Worm (Caenorhabditis elegans): Measurements from ENCODE around the gene srz-29.

- no peak for TF ChIP-seq med-1 (GFP tag; optimal IDR thresholded peaks at IDR 0.05; ENCODE audit: insufficient read depth)
- TF ChIP-seq flt-1 (GFP tag; IDR thresholded peaks at IDR 0.05) = no peak
- no peak for TF ChIP-seq ztf-23 (GFP tag; IDR thresholded peaks at IDR 0.05)
- TF ChIP-seq ref-1 (GFP tag; conservative IDR thresholded peaks at IDR 0.05) = no peak
- no peak for TF ChIP-seq klf-2 (GFP tag; conservative IDR thresholded peaks at IDR 0.05)
- TF ChIP-seq ztf-29 (GFP tag; IDR thresholded peaks at IDR 0.05) = no peak
- TF ChIP-seq cog-1 (tag; optimal IDR thresholded peaks at IDR 0.05) = no peak
Measured at ce11 chrIV:13600643-13601042, 45.1 kb downstream of the srz-29 start.

Measured in whole organism, midembryonic.